Fruit fly (Drosophila melanogaster) whole organism, embryonic: ENCODE results near the gene CG4020.

Experiments
- Awh ChIP-seq: fragments of 200-800 bp; sonication (Bioruptor generic); IDR thresholded peaks from 2 replicates; pipeline ENCODE4, ENCODE4 v1.3.6; 2022; ENCODE audit warnings: missing biosample characterization, missing genetic modification characterization
- B-H1 ChIP-seq: fragments of 200-800 bp; sonication (Bioruptor generic); IDR thresholded peaks from 3 replicates; pipeline ENCODE4 v1.3.6; 2022; ENCODE audit warnings: missing biosample characterization, missing genetic modification characterization
- CG11456 ChIP-seq: fragments of 200-800 bp; sonication (Bioruptor generic); IDR thresholded peaks from 3 replicates; pipeline ENCODE4 v1.3.6; 2022; ENCODE audit warnings: missing biosample characterization, missing genetic modification characterization
- CG11695 ChIP-seq: fragments of 200-800 bp; sonication (Bioruptor generic); IDR thresholded peaks from 3 replicates; pipeline ENCODE4 v1.3.6; 2022; ENCODE audit warnings: missing biosample characterization, missing genetic modification characterization
- CG11723 ChIP-seq: fragments of 200-800 bp; sonication (Bioruptor generic); optimal IDR thresholded peaks from 2 replicates; lab custom pipeline; 2017; ENCODE audit warnings: missing biosample characterization, mild to moderate bottlenecking, missing genetic modification characterization
- CG12104 ChIP-seq: fragments of 200-800 bp; sonication (Bioruptor generic); optimal IDR thresholded peaks from 3 replicates; lab custom pipeline; 2016; ENCODE audit warnings: missing biosample characterization, missing genetic modification characterization
- CG12236 ChIP-seq: fragments of 200-800 bp; sonication (Bioruptor generic); optimal IDR thresholded peaks from 2 replicates; lab custom pipeline; 2016; ENCODE audit warnings: missing biosample characterization, missing genetic modification characterization
- CG12769 ChIP-seq: fragments of 200-800 bp; sonication (Bioruptor generic); optimal IDR thresholded peaks from 2 replicates; lab custom pipeline; 2019; ENCODE audit warnings: missing biosample characterization, mild to moderate bottlenecking, missing genetic modification characterization, moderate library complexity
- CG13287 ChIP-seq: fragments of 200-800 bp; sonication (Bioruptor generic); IDR thresholded peaks from 2 replicates; pipeline ENCODE4 v1.3.6; 2022; ENCODE audit warnings: missing biosample characterization, missing genetic modification characterization; ENCODE audit not compliant: partially characterized antibody
- CG13894 ChIP-seq: fragments of 200-800 bp; sonication (Bioruptor generic); optimal IDR thresholded peaks from 3 replicates; lab custom pipeline; 2018; ENCODE audit warnings: missing biosample characterization, mild to moderate bottlenecking, missing genetic modification characterization, moderate library complexity
- CG14667 ChIP-seq: fragments of 200-800 bp; sonication (Bioruptor generic); IDR thresholded peaks from 2 replicates; pipeline ENCODE4 v1.3.6; 2022; ENCODE audit warnings: missing biosample characterization, missing genetic modification characterization
- CG14965 ChIP-seq: fragments of 200-800 bp; sonication (Bioruptor generic); optimal IDR thresholded peaks from 2 replicates; lab custom pipeline; 2016; ENCODE audit warnings: missing biosample characterization, missing genetic modification characterization, borderline replicate concordance
- CG15011 ChIP-seq: fragments of 200-800 bp; sonication (Bioruptor generic); optimal IDR thresholded peaks from 3 replicates; lab custom pipeline; 2018; ENCODE audit warnings: missing biosample characterization, mild to moderate bottlenecking, missing genetic modification characterization
- CG17361 ChIP-seq: fragments of 200-800 bp; sonication (Bioruptor generic); IDR thresholded peaks from 3 replicates; pipeline ENCODE4 v1.3.6; 2022; ENCODE audit warnings: missing biosample characterization, missing genetic modification characterization
- CG1792 ChIP-seq: fragments of 200-800 bp; sonication (Bioruptor generic); optimal IDR thresholded peaks from 2 replicates; lab custom pipeline; 2016; ENCODE audit warnings: missing biosample characterization, missing genetic modification characterization
- CG31388 ChIP-seq: fragments of 200-800 bp; sonication (Bioruptor generic); optimal IDR thresholded peaks from 2 replicates; lab custom pipeline; 2016; ENCODE audit warnings: missing biosample characterization, missing genetic modification characterization
- CG33557 ChIP-seq: fragments of 200-800 bp; sonication (Bioruptor generic); optimal IDR thresholded peaks from 2 replicates; lab custom pipeline; 2019; ENCODE audit warnings: missing biosample characterization, mild to moderate bottlenecking, missing genetic modification characterization, moderate library complexity
- CG4360 ChIP-seq: fragments of 200-800 bp; sonication (Bioruptor generic); IDR thresholded peaks from 2 replicates; pipeline ENCODE4 v1.3.6; 2022; ENCODE audit warnings: missing biosample characterization, missing genetic modification characterization
- CG43689 ChIP-seq: fragments of 200-800 bp; sonication (Bioruptor generic); IDR thresholded peaks from 2 replicates; pipeline ENCODE4 v1.3.6; 2022; ENCODE audit warnings: missing biosample characterization, missing genetic modification characterization
- CG4707 ChIP-seq: fragments of 200-800 bp; sonication (Bioruptor generic); optimal IDR thresholded peaks from 2 replicates; lab custom pipeline; 2018; ENCODE audit warnings: missing biosample characterization, mild to moderate bottlenecking, missing genetic modification characterization, moderate library complexity
- CG6854 ChIP-seq: fragments of 200-800 bp; sonication (Bioruptor generic); optimal IDR thresholded peaks from 3 replicates; lab custom pipeline; 2017; ENCODE audit warnings: missing biosample characterization, mild to moderate bottlenecking, missing genetic modification characterization
- Chrac-16 ChIP-seq: fragments of 200-800 bp; sonication (Bioruptor generic); optimal IDR thresholded peaks from 3 replicates; lab custom pipeline; 2016; ENCODE audit warnings: missing biosample characterization, missing genetic modification characterization
- D19A ChIP-seq: fragments of 200-800 bp; optimal IDR thresholded peaks from 3 replicates; lab custom pipeline; 2019; ENCODE audit warnings: missing biosample characterization, mild to moderate bottlenecking, missing genetic modification characterization, moderate library complexity
- E2f1 ChIP-seq: fragments of 200-800 bp; sonication (Bioruptor generic); IDR thresholded peaks from 2 replicates; pipeline ENCODE4 v1.3.6; 2022; ENCODE audit warnings: missing biosample characterization, missing genetic modification characterization
- ERR ChIP-seq: fragments of 200-800 bp; sonication (Bioruptor generic); optimal IDR thresholded peaks from 2 replicates; lab custom pipeline; 2016; ENCODE audit warnings: missing biosample characterization, missing genetic modification characterization
- Ets65A ChIP-seq: fragments of 200-800 bp; sonication (Bioruptor generic); peaks from one replicate; lab custom pipeline; 2016; ENCODE audit warnings: missing biosample characterization, missing genetic modification characterization
- Hey ChIP-seq: fragments of 200-800 bp; sonication (Bioruptor generic); optimal IDR thresholded peaks from 3 replicates; lab custom pipeline; 2018; ENCODE audit warnings: missing biosample characterization, mild to moderate bottlenecking, missing genetic modification characterization
- Jarid2 ChIP-seq: fragments of 200-800 bp; sonication (Bioruptor generic); optimal IDR thresholded peaks from 3 replicates; lab custom pipeline; 2017; ENCODE audit warnings: mild to moderate bottlenecking, missing biosample characterization, missing genetic modification reagents, missing genetic modification characterization
- Mes4 ChIP-seq: fragments of 200-800 bp; sonication (Bioruptor generic); optimal IDR thresholded peaks from 2 replicates; lab custom pipeline; 2016; ENCODE audit warnings: missing biosample characterization, missing genetic modification characterization
- Nf-YA ChIP-seq: fragments of 200-800 bp; sonication (Bioruptor generic); IDR thresholded peaks from 2 replicates; pipeline ENCODE4 v1.3.6; 2022; ENCODE audit warnings: missing biosample characterization, missing genetic modification characterization
- Oaz ChIP-seq: fragments of 200-800 bp; sonication (Bioruptor generic); IDR thresholded peaks from 2 replicates; pipeline ENCODE4 v1.3.6; 2022; ENCODE audit warnings: missing biosample characterization, missing genetic modification characterization
- TFAM ChIP-seq: fragments of 200-800 bp; sonication (Bioruptor generic); optimal IDR thresholded peaks from 2 replicates; lab custom pipeline; 2017; ENCODE audit warnings: missing biosample characterization, missing genetic modification characterization, inconsistent platforms
- Tbp ChIP-seq: fragments of >200 bp; optimal IDR thresholded peaks from 2 replicates; lab custom pipeline; 2018; ENCODE audit warnings: missing biosample characterization, missing genetic modification characterization
- Trl ChIP-seq, 3 experiments: fragments of >200 bp in 2 of 3; fragments of 200-800 bp in 1 of 3; sonication (Bioruptor generic) in 1 of 3; optimal IDR thresholded peaks; 2 replicates in 1 of 3; 3 replicates in 2 of 3; lab custom pipeline; 2016 to 2017; ENCODE audit warnings: missing biosample characterization in 1 of 3, missing genetic modification characterization in 1 of 3
- Xbp1 ChIP-seq: fragments of 200-800 bp; sonication (Bioruptor generic); optimal IDR thresholded peaks from 3 replicates; lab custom pipeline; 2016; ENCODE audit warnings: missing biosample characterization, mild to moderate bottlenecking, missing genetic modification characterization
- YL-1 ChIP-seq: fragments of 200-800 bp; sonication (Bioruptor generic); optimal IDR thresholded peaks from 3 replicates; lab custom pipeline; 2017; ENCODE audit warnings: missing biosample characterization, mild to moderate bottlenecking, missing genetic modification characterization
- ase ChIP-seq: fragments of 200-800 bp; sonication (Bioruptor generic); IDR thresholded peaks from 3 replicates; pipeline ENCODE4 v1.3.6; 2022; ENCODE audit warnings: missing biosample characterization, missing genetic modification characterization
- cas ChIP-seq: fragments of 200-800 bp; sonication (Bioruptor generic); IDR thresholded peaks from 2 replicates; pipeline ENCODE4 v1.3.6; 2022; ENCODE audit warnings: missing biosample characterization, missing genetic modification characterization
- corto ChIP-seq: fragments of 200-800 bp; sonication (Bioruptor generic); optimal IDR thresholded peaks from 2 replicates; lab custom pipeline; 2016; ENCODE audit warnings: missing biosample characterization, mild to moderate bottlenecking, missing genetic modification characterization, moderate library complexity
- dpn ChIP-seq, 2 experiments: fragments of 200-800 bp; sonication (Bioruptor generic); optimal IDR thresholded peaks; 3 replicates each; lab custom pipeline; 2016; ENCODE audit warnings: missing biosample characterization in 2 of 2, missing genetic modification characterization in 2 of 2
- exex ChIP-seq: fragments of 200-800 bp; sonication (Bioruptor generic); optimal IDR thresholded peaks from 4 replicates; lab custom pipeline; 2018; ENCODE audit warnings: missing biosample characterization, mild to moderate bottlenecking, missing genetic modification characterization, moderate library complexity
- ftz-f1 ChIP-seq: fragments of 200-800 bp; sonication (Bioruptor generic); optimal IDR thresholded peaks from 2 replicates; lab custom pipeline; 2016; ENCODE audit warnings: missing biosample characterization, missing genetic modification characterization
- ind ChIP-seq: fragments of 200-800 bp; sonication (Bioruptor generic); optimal IDR thresholded peaks from 3 replicates; lab custom pipeline; 2016; ENCODE audit warnings: missing biosample characterization, missing genetic modification characterization
- jumu ChIP-seq: fragments of 200-800 bp; sonication (Bioruptor generic); optimal IDR thresholded peaks from 3 replicates; lab custom pipeline; 2016; ENCODE audit warnings: missing biosample characterization, missing genetic modification characterization
- knrl ChIP-seq: fragments of 200-800 bp; sonication (Bioruptor generic); IDR thresholded peaks from 3 replicates; pipeline ENCODE4 v1.3.6; 2022; ENCODE audit warnings: missing biosample characterization, missing genetic modification characterization; ENCODE audit not compliant: partially characterized antibody
- pb ChIP-seq: fragments of 200-800 bp; sonication (Bioruptor generic); optimal IDR thresholded peaks from 3 replicates; lab custom pipeline; 2016; ENCODE audit warnings: missing biosample characterization, missing genetic modification characterization
- sens-2 ChIP-seq: fragments of 200-800 bp; sonication (Bioruptor generic); IDR thresholded peaks from 2 replicates; pipeline ENCODE4 v1.3.6; 2022; ENCODE audit warnings: missing biosample characterization, missing genetic modification characterization
- sob ChIP-seq: fragments of 200-800 bp; sonication (Bioruptor generic); IDR thresholded peaks from 2 replicates; pipeline ENCODE4 v1.3.6; 2022; ENCODE audit warnings: missing biosample characterization, missing genetic modification characterization
- tap ChIP-seq: fragments of 200-800 bp; optimal IDR thresholded peaks from 3 replicates; lab custom pipeline; 2019; ENCODE audit warnings: missing biosample characterization, mild to moderate bottlenecking, missing genetic modification characterization, moderate library complexity
- trh ChIP-seq: fragments of 200-800 bp; sonication (Bioruptor generic); optimal IDR thresholded peaks from 2 replicates; lab custom pipeline; 2016; ENCODE audit warnings: missing biosample characterization, missing genetic modification characterization
- zfh1 ChIP-seq: fragments of 200-800 bp; sonication (Bioruptor generic); IDR thresholded peaks from 3 replicates; pipeline ENCODE4 v1.3.6; 2022; ENCODE audit warnings: missing biosample characterization, missing genetic modification characterization

The CG4020 gene

dm6 chrX:5907916-5908315, 2.4 kb downstream of the CG4020 start, which contains the start of gene CG12236 (continued):
- TF ChIP-seq Trl (optimal IDR thresholded peaks at IDR 0.05; lab: Kevin White, UChicago), result no peak
- peak; percentile 49 for TF ChIP-seq Trl (GFP tag; optimal IDR thresholded peaks at IDR 0.05; lab: Kevin White, UChicago)
- no peak for TF ChIP-seq Awh
- peak; percentile 59; the same call in 2 of the 3 replicates for TF ChIP-seq zfh1 (GFP tag; lab: Robert Waterston, UW)
- no peak for TF ChIP-seq Oaz (GFP tag; lab: Robert Waterston, UW)
- TF ChIP-seq Nf-YA (GFP tag; lab: Robert Waterston, UW), result no peak
- TF ChIP-seq Chrac-16 (GFP tag; lab: Kevin White, UChicago), result peak; percentile 13
- no peak for TF ChIP-seq CG12769 (tag; lab: Kevin White, UChicago)
- TF ChIP-seq knrl (GFP tag; lab: Robert Waterston, UW), result peak; percentile 40; the same call in 1 of the 3 replicates
- TF ChIP-seq CG4360, result no peak
- peak; percentile 20 for TF ChIP-seq CG12236
- peak; percentile 28 for TF ChIP-seq jumu (GFP tag; lab: Kevin White, UChicago)
- peak; percentile 95 for TF ChIP-seq Ets65A (GFP tag; lab: Kevin White, UChicago)
- TF ChIP-seq CG4707 (GFP tag; lab: Kevin White, UChicago), result peak; percentile 13
- peak; percentile 25 to 59 for TF ChIP-seq dpn (GFP tag; optimal IDR thresholded peaks at IDR 0.05; lab: Kevin White, UChicago)
- TF ChIP-seq Xbp1 (GFP tag; lab: Kevin White, UChicago), result peak; percentile 58
- TF ChIP-seq Hey, result no peak
- TF ChIP-seq corto (GFP tag; lab: Kevin White, UChicago), result no peak
- peak; percentile 71 for TF ChIP-seq CG13894
- peak; percentile 20 for TF ChIP-seq ERR (GFP tag; lab: Kevin White, UChicago)
- peak; percentile 66 for TF ChIP-seq sob (GFP tag; lab: Robert Waterston, UW)
- peak; percentile 28; the same call in 1 of the 2 replicates for TF ChIP-seq E2f1
- no peak for TF ChIP-seq exex (tag; lab: Kevin White, UChicago)
- TF ChIP-seq ind (GFP tag; lab: Kevin White, UChicago), result peak; percentile 31
- no peak for TF ChIP-seq CG11723 (GFP tag; lab: Kevin White, UChicago)
- no peak for TF ChIP-seq CG11695 (GFP tag; lab: Robert Waterston, UW)
- peak; percentile 77 for TF ChIP-seq ftz-f1 (GFP tag; lab: Kevin White, UChicago)
- TF ChIP-seq CG11456, result peak; percentile 80; the same call in 2 of the 3 replicates
- TF ChIP-seq CG13287 (GFP tag; lab: Robert Waterston, UW), result peak; percentile 50; the same call in 1 of the 2 replicates
- TF ChIP-seq sens-2 (GFP tag; lab: Robert Waterston, UW), result no peak
- TF ChIP-seq CG6854 (GFP tag; lab: Kevin White, UChicago), result no peak
- TF ChIP-seq trh (GFP tag; lab: Kevin White, UChicago), result no peak
- TF ChIP-seq D19A (tag; lab: Kevin White, UChicago), result peak; percentile 35
- no peak for TF ChIP-seq pb (GFP tag; lab: Kevin White, UChicago)
- no peak for TF ChIP-seq cas
- TF ChIP-seq CG14667 (GFP tag; lab: Robert Waterston, UW), result no peak
- no peak for TF ChIP-seq CG15011 (GFP tag; lab: Kevin White, UChicago)
- no peak for TF ChIP-seq Tbp (GFP tag; lab: Kevin White, UChicago)
- TF ChIP-seq CG12104 (GFP tag; lab: Kevin White, UChicago), result no peak
- no peak for TF ChIP-seq ase (GFP tag; lab: Robert Waterston, UW)
- TF ChIP-seq B-H1 (GFP tag; lab: Robert Waterston, UW), result no peak
- no peak for TF ChIP-seq CG1792 (GFP tag; lab: Kevin White, UChicago)
- no peak for TF ChIP-seq TFAM (GFP tag; lab: Kevin White, UChicago)
- TF ChIP-seq Mes4 (GFP tag; lab: Kevin White, UChicago), result peak; percentile 1
- 0 out of 3 replicates have a peak, but pooled peaks have one; percentile 18 for TF ChIP-seq CG17361
- no peak for TF ChIP-seq CG31388 (GFP tag; lab: Kevin White, UChicago)
- TF ChIP-seq Jarid2 (GFP tag; lab: Kevin White, UChicago), result no peak
- peak; percentile 94 for TF ChIP-seq YL-1 (GFP tag; lab: Kevin White, UChicago)
- TF ChIP-seq CG43689 (GFP tag; lab: Robert Waterston, UW), result no peak
- no peak for TF ChIP-seq CG14965 (GFP tag; lab: Kevin White, UChicago)
- no peak for TF ChIP-seq tap (tag; lab: Kevin White, UChicago)
- TF ChIP-seq CG33557 (GFP tag; lab: Kevin White, UChicago), result no peak
